Worm (Caenorhabditis elegans): ENCODE data around the gene W10G6.6.
"Not testable (repeated sequence)": the region's sequence is repeated elsewhere in the genome, so short reads cannot be mapped to it uniquely, and the experiment has no call there.

Gene W10G6.6

DNA sequence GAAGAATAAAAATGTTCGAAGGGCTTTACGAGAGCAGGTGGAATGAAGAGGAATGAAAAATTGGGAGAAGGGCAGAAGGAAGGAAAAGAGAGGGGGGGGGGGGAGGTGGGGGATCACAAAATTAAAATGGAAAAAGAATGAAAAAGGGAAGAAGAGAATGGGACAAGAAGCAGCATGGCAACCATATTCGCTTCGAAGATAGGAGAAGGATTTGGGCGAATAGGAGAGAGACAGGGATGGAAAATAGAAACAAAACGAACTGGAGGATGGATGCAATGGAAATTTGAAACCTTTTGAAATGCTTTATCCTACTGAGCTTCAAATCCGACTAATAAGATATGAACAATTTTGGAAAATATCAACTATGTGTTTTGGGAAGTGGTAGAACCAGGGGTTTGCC, at the start of gene W10G6.6:
TSS of gene W10G6.6 (minus strand) at position 101 of the 400 bp plus-strand sequence.
- TF ChIP-seq zip-4 (GFP tag; optimal IDR thresholded peaks at IDR 0.05) = no peak
- no peak for TF ChIP-seq tlp-1 (tag; optimal IDR thresholded peaks at IDR 0.05)
- no peak for TF ChIP-seq ceh-88 (GFP tag; IDR thresholded peaks at IDR 0.05)
- TF ChIP-seq sptf-1 (tag; optimal IDR thresholded peaks at IDR 0.05) = no peak
- TF ChIP-seq nhr-237 (tag; optimal IDR thresholded peaks at IDR 0.05) = no peak
- no peak for TF ChIP-seq snu-23 (GFP tag; optimal IDR thresholded peaks at IDR 0.05)
- TF ChIP-seq C34B4.2 (tag; optimal IDR thresholded peaks at IDR 0.05) = no peak
- no peak for TF ChIP-seq unc-98 (GFP tag; IDR thresholded peaks at IDR 0.05)
- no peak for TF ChIP-seq mep-1 (tag; optimal IDR thresholded peaks at IDR 0.05)
- no peak for TF ChIP-seq aha-1 (tag; optimal IDR thresholded peaks at IDR 0.05)
- no peak for TF ChIP-seq pag-3 (tag; optimal IDR thresholded peaks at IDR 0.05; ENCODE audit: borderline replicate concordance, insufficient read depth)
- no peak for TF ChIP-seq zag-1 (tag; optimal IDR thresholded peaks at IDR 0.05)
- TF ChIP-seq hpl-2 (GFP tag; optimal IDR thresholded peaks at IDR 0.05) = no peak
- TF ChIP-seq nhr-12 (tag; optimal IDR thresholded peaks at IDR 0.05) = no peak
- TF ChIP-seq C16A3.4 (tag; optimal IDR thresholded peaks at IDR 0.05) = no peak
- no peak for TF ChIP-seq ztf-4 (tag; optimal IDR thresholded peaks at IDR 0.05)
- no peak for TF ChIP-seq sup-37 (GFP tag; optimal IDR thresholded peaks at IDR 0.05)
- no peak for TF ChIP-seq pqm-1 (tag; optimal IDR thresholded peaks at IDR 0.05)

ce11 chrX:16299859-16300258, 49.3 kb upstream of the W10G6.6 start, which contains the start of gene twk-21:
TSS of gene twk-21 (plus strand) at chrX:16299892.
- TF ChIP-seq dpl-1 (GFP tag; optimal IDR thresholded peaks at IDR 0.05) (no peak), lir-3 (tag; optimal IDR thresholded peaks at IDR 0.05; ENCODE audit: poor library complexity) (no peak), efl-1 (optimal IDR thresholded peaks at IDR 0.05) (no peak), efl-1 (GFP tag; optimal IDR thresholded peaks at IDR 0.05 in 1 of 2) (peak in 1 of 2 experiments; percentile 70), zag-1 (tag; optimal IDR thresholded peaks at IDR 0.05) (no peak), nhr-71 (tag; optimal IDR thresholded peaks at IDR 0.05) (no peak), pax-3 (tag; optimal IDR thresholded peaks at IDR 0.05) (no peak), ceh-90 (tag; optimal IDR thresholded peaks at IDR 0.05) (no peak), C16A3.4 (tag; optimal IDR thresholded peaks at IDR 0.05) (no peak)

ce11 chrX:16299217-16299616, 48.6 kb upstream of the W10G6.6 start:
- TF ChIP-seq efl-1 (optimal IDR thresholded peaks at IDR 0.05) = not testable (repeated sequence)
- TF ChIP-seq efl-1 (GFP tag; optimal IDR thresholded peaks at IDR 0.05 in 1 of 2) (peak in 1 of 2 experiments; percentile 69), snu-23 (GFP tag; optimal IDR thresholded peaks at IDR 0.05) (peak; percentile 5), nhr-85 (tag) (peak; percentile 58)

DNA sequence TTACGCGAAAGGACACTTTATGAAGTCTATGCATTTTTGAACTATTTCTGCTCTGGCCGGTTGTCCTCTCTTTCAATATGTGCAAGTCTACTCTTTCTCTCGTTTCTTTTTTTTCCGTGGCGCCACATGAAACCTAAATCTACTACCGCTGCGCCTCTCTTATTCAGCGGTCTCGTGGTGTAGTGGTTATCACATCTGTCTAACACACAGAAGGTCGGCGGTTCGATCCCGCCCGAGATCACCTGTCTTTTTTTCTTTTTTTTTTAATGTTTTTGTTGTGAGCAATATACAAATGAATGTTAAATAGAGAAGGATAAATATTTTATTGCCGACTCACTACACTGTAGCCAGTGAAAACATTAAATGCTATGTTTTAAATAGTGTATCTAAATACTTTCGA, 47.6 kb upstream of the W10G6.6 start:
- peak in 1 of 3 experiments; percentile 6 for TF ChIP-seq dpl-1 (GFP tag; optimal IDR thresholded peaks at IDR 0.05)
- peak; percentile 43 for TF ChIP-seq tbx-2 (tag; optimal IDR thresholded peaks at IDR 0.05)
- TF ChIP-seq ceh-63 (GFP tag; optimal IDR thresholded peaks at IDR 0.05) = no peak
- TF ChIP-seq grh-1 (GFP tag; IDR thresholded peaks at IDR 0.05) = peak; percentile 51
- peak; percentile 43 for TF ChIP-seq unc-86 (tag; optimal IDR thresholded peaks at IDR 0.05)
- peak; percentile 16 for TF ChIP-seq fkh-10 (GFP tag; optimal IDR thresholded peaks at IDR 0.05)
- TF ChIP-seq xbp-1 (tag; optimal IDR thresholded peaks at IDR 0.05) = peak; percentile 48
- no peak for TF ChIP-seq zag-1 (tag; optimal IDR thresholded peaks at IDR 0.05)
- no peak for TF ChIP-seq ceh-90 (tag; optimal IDR thresholded peaks at IDR 0.05)
- TF ChIP-seq C34B4.2 (tag; optimal IDR thresholded peaks at IDR 0.05) = no peak
- TF ChIP-seq nhr-84 (tag; optimal IDR thresholded peaks at IDR 0.05) = no peak
- TF ChIP-seq hlh-4 (tag; optimal IDR thresholded peaks at IDR 0.05) = no peak
- TF ChIP-seq hpl-2 (GFP tag; optimal IDR thresholded peaks at IDR 0.05) = no peak
- TF ChIP-seq aha-1 (tag; optimal IDR thresholded peaks at IDR 0.05) = no peak
- no peak for TF ChIP-seq aly-2 (tag; optimal IDR thresholded peaks at IDR 0.05)
- no peak for TF ChIP-seq egl-27 (tag; optimal IDR thresholded peaks at IDR 0.05)
- peak; percentile 29 for TF ChIP-seq elt-2 (tag; optimal IDR thresholded peaks at IDR 0.05)
- no peak for TF ChIP-seq sox-4 (tag; optimal IDR thresholded peaks at IDR 0.05)
- peak; percentile 15 for TF ChIP-seq fos-1 (tag; optimal IDR thresholded peaks at IDR 0.05)
- TF ChIP-seq snpc-4 (tag; optimal IDR thresholded peaks at IDR 0.05) = peak; percentile 70
- no peak for TF ChIP-seq blmp-1 (tag; optimal IDR thresholded peaks at IDR 0.05)
- peak; percentile 32 for TF ChIP-seq unc-130 (tag; optimal IDR thresholded peaks at IDR 0.05)
- no peak for TF ChIP-seq ceh-8 (GFP tag; optimal IDR thresholded peaks at IDR 0.05)
- TF ChIP-seq nhr-47 (tag; optimal IDR thresholded peaks at IDR 0.05) = peak; percentile 83
- peak; percentile 31 for TF ChIP-seq lin-13 (GFP tag; optimal IDR thresholded peaks at IDR 0.05)
- peak in 1 of 2 experiments; percentile 56 for TF ChIP-seq lin-35 (GFP tag; optimal IDR thresholded peaks at IDR 0.05)
- no peak for TF ChIP-seq egl-13 (tag; optimal IDR thresholded peaks at IDR 0.05)
- peak; percentile 76 for TF ChIP-seq nhr-85 (tag)
- no peak for TF ChIP-seq nhr-12 (tag; optimal IDR thresholded peaks at IDR 0.05)

Data from whole organism, L1 larva.